Fruit fly (Drosophila melanogaster): ENCODE results near the gene CG18249.

Gene CG18249

DNA sequence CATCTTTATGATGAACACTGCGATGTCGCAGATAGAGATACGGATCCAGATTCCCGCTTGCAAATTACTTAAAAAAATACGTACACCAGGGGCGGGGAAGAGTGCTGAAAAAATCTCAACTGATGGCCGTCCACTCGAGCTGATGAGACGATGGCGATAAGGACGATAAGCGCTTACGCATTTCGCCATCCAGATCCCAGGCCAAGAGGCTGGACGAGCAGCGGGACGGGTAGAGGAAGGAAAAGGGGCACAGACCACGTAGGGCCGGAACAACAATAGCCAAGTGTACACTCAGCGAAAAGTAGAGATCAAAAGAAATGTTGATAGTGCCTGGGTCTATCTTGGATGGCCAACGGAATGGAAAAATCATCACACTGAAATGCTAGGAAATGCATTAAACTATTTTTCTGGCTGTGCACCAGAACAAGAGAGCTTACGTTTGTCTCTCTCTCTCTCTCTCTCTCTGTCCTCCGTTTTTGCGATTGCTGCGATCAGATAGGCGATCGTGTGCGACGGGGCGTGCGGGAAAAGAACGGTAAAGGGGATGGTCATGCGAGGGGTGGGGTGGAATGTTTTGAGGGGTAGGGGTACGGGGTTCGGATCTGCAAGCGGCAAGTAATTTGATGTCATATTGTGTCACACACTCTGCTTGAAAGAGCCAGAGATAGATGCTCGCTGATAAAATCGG lies 32.4 kb upstream of the CG18249 start (continued):
- no peak for TF ChIP-seq prd (optimal IDR thresholded peaks at IDR 0.05)
- peak; percentile 61; the same call in 2 of the 3 replicates for TF ChIP-seq prd (GFP tag; IDR thresholded peaks at IDR 0.05)
- TF ChIP-seq CG1832 (GFP tag; optimal IDR thresholded peaks at IDR 0.05): peak; percentile 48
- peak; percentile 37; the same call in 1 of the 3 replicates for TF ChIP-seq row (GFP tag; IDR thresholded peaks at IDR 0.05)
- TF ChIP-seq Rx (GFP tag; IDR thresholded peaks at IDR 0.05): 0 out of 2 replicates have a peak, but pooled peaks have one; percentile 20
- peak; percentile 88 for TF ChIP-seq crol (GFP tag; IDR thresholded peaks at IDR 0.05)
- TF ChIP-seq zfh1 (GFP tag; IDR thresholded peaks at IDR 0.05): peak; percentile 47; the same call in 2 of the 3 replicates
- no peak for TF ChIP-seq tgo (GFP tag; IDR thresholded peaks at IDR 0.05)
- 0 out of 2 replicates have a peak, but pooled peaks have one; percentile 27 for TF ChIP-seq CG4360 (GFP tag; IDR thresholded peaks at IDR 0.05)
- peak; percentile 40 for TF ChIP-seq Jarid2 (GFP tag; optimal IDR thresholded peaks at IDR 0.05)
- no peak for TF ChIP-seq Taf1 (GFP tag; IDR thresholded peaks at IDR 0.05)
- no peak for TF ChIP-seq CG17912 (GFP tag; optimal IDR thresholded peaks at IDR 0.05)

DNA sequence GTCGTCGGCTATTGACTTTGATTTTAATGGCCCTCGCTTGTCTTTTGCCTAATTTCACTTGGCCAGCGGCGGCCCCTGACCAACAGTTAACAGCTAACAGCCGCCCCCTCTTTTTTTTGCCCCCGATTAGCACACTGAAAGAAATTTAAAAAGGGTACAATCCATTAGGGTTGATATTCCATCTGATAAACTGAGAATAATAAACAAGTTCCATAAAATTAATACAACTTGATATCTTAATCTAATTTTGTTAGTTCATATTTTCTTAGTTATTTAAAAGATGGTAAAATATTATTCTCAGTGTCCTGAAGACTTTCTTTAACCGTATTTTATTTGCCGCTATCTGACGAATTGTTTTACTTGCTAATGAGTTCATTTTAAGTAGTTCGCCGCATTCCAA lies 30.5 kb upstream of the CG18249 start:
- no peak for TF ChIP-seq CG11456 (GFP tag; IDR thresholded peaks at IDR 0.05)
- no peak for TF ChIP-seq CG12391 (tag; optimal IDR thresholded peaks at IDR 0.05)
- TF ChIP-seq zen (tag; optimal IDR thresholded peaks at IDR 0.05): peak; percentile 7
- peak in 1 of 3 experiments; percentile 21 for TF ChIP-seq lola (GFP tag; optimal IDR thresholded peaks at IDR 0.05)
- no peak for TF ChIP-seq Ada2b (GFP tag; IDR thresholded peaks at IDR 0.05)
- no peak for TF ChIP-seq Oli (tag; optimal IDR thresholded peaks at IDR 0.05)
- TF ChIP-seq CG17829 (tag; optimal IDR thresholded peaks at IDR 0.05): peak; percentile 3
- 0 out of 2 replicates have a peak, but pooled peaks have one; percentile 12 for TF ChIP-seq CG11085 (GFP tag; IDR thresholded peaks at IDR 0.05)
- TF ChIP-seq CG13424 (tag; optimal IDR thresholded peaks at IDR 0.05): no peak
- TF ChIP-seq Gug (GFP tag; IDR thresholded peaks at IDR 0.05): no peak
- TF ChIP-seq jigr1 (GFP tag; IDR thresholded peaks at IDR 0.05): no peak
- no peak for TF ChIP-seq CG11695 (GFP tag; IDR thresholded peaks at IDR 0.05)
- peak; percentile 32 for TF ChIP-seq CG10979 (tag; optimal IDR thresholded peaks at IDR 0.05)
- TF ChIP-seq pum (GFP tag; optimal IDR thresholded peaks at IDR 0.05): no peak
- TF ChIP-seq bsh (GFP tag; optimal IDR thresholded peaks at IDR 0.05): peak in 1 of 2 experiments; percentile 52
- TF ChIP-seq CG18262 (tag; optimal IDR thresholded peaks at IDR 0.05): peak; percentile 22
- TF ChIP-seq CG2199 (GFP tag; IDR thresholded peaks at IDR 0.05): no peak
- TF ChIP-seq toy (GFP tag; IDR thresholded peaks at IDR 0.05): no peak
- no peak for TF ChIP-seq Camta (GFP tag; optimal IDR thresholded peaks at IDR 0.05)
- no peak for TF ChIP-seq sens-2 (GFP tag; IDR thresholded peaks at IDR 0.05)
- no peak for TF ChIP-seq CkIIα-i1 (GFP tag; IDR thresholded peaks at IDR 0.05)
- no peak for TF ChIP-seq hkb (optimal IDR thresholded peaks at IDR 0.05)
- no peak for TF ChIP-seq hkb (GFP tag; IDR thresholded peaks at IDR 0.05)
- peak; percentile 13 for TF ChIP-seq CG7839 (tag; optimal IDR thresholded peaks at IDR 0.05)
- no peak for TF ChIP-seq CG31224 (GFP tag; IDR thresholded peaks at IDR 0.05)
- no peak for TF ChIP-seq nmo (GFP tag; optimal IDR thresholded peaks at IDR 0.05)
- TF ChIP-seq CG10274 (GFP tag; optimal IDR thresholded peaks at IDR 0.05): no peak
- no peak for TF ChIP-seq CG6854 (GFP tag; optimal IDR thresholded peaks at IDR 0.05)
- TF ChIP-seq CG10654 (GFP tag; optimal IDR thresholded peaks at IDR 0.05): no peak
- no peak for TF ChIP-seq CG10209 (GFP tag; optimal IDR thresholded peaks at IDR 0.05)
- no peak for TF ChIP-seq CoRest (tag; optimal IDR thresholded peaks at IDR 0.05)
- TF ChIP-seq CG17359 (tag; optimal IDR thresholded peaks at IDR 0.05): no peak
- peak; percentile 4 for TF ChIP-seq Sox102F (GFP tag; optimal IDR thresholded peaks at IDR 0.05)
- no peak for TF ChIP-seq knrl (GFP tag; IDR thresholded peaks at IDR 0.05; ENCODE audit: partially characterized antibody)
- TF ChIP-seq Kr (GFP tag; optimal IDR thresholded peaks at IDR 0.05): no peak
- TF ChIP-seq CG12219 (GFP tag; optimal IDR thresholded peaks at IDR 0.05): no peak
- TF ChIP-seq CG8944 (GFP tag; optimal IDR thresholded peaks at IDR 0.05): no peak
- no peak for TF ChIP-seq tup (GFP tag; optimal IDR thresholded peaks at IDR 0.05)
